Worm (Caenorhabditis elegans): Measurements from ENCODE around the gene chst-1.

ce11 chrII:8129495-8130010 lies 22.8 kb upstream of the chst-1 start, which contains the start of gene ulp-4:
- TF ChIP-seq ceh-18 (tag; optimal IDR thresholded peaks at IDR 0.05) (no peak), elt-2 (tag; optimal IDR thresholded peaks at IDR 0.05) (no peak), sox-4 (tag; optimal IDR thresholded peaks at IDR 0.05) (no peak), nhr-11 (tag; optimal IDR thresholded peaks at IDR 0.05) (no peak), madf-2 (tag; optimal IDR thresholded peaks at IDR 0.05) (no peak), ceh-19 (GFP tag; optimal IDR thresholded peaks at IDR 0.05) (no peak), lim-6 (tag; optimal IDR thresholded peaks at IDR 0.05) (no peak), Y22D7AL.16 (tag; optimal IDR thresholded peaks at IDR 0.05) (no peak), F13H6.1 (tag; optimal IDR thresholded peaks at IDR 0.05) (no peak), ama-1 (optimal IDR thresholded peaks at IDR 0.05) (no peak), ceh-9 (tag; optimal IDR thresholded peaks at IDR 0.05) (no peak), ceh-22 (tag; optimal IDR thresholded peaks at IDR 0.05) (no peak)

All from whole organism, late embryonic.